Fruit fly (Drosophila melanogaster): ENCODE results near the gene ATPsynbetaL.

DNA sequence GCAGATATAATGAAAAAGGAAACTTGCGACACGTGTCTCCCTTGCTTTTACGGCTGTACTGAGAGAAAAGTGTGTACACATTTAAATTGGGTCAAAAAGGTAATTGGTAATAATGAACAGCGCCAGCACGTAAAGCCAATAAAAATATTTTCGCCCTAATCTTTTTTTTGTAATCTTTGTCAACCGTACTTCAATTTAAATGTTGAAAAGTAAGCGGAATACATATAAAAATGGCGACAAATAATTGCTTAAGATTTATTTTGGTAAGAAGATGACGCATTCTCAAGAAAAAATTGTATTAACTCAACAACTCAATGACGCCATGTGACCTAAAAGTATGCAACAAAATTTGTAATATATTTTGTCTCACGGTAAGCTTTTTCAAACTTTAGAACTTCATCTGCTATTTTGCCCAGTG, 50.2 kb downstream of the ATPsynbetaL start:
- TF ChIP-seq toe (GFP tag; optimal IDR thresholded peaks at IDR 0.05): no peak
- no peak for TF ChIP-seq CG5204 (GFP tag; optimal IDR thresholded peaks at IDR 0.05)
- TF ChIP-seq Clk (GFP tag; optimal IDR thresholded peaks at IDR 0.05): peak; percentile 37
- peak; percentile 26 for TF ChIP-seq CG11617 (GFP tag; optimal IDR thresholded peaks at IDR 0.05)
- peak; percentile 7 for TF ChIP-seq pad (GFP tag; optimal IDR thresholded peaks at IDR 0.05)
- TF ChIP-seq ovo (GFP tag; optimal IDR thresholded peaks at IDR 0.05): no peak
- no peak for TF ChIP-seq CG7101 (tag; optimal IDR thresholded peaks at IDR 0.05)
- TF ChIP-seq cnc (optimal IDR thresholded peaks at IDR 0.05): no peak
- no peak for TF ChIP-seq CG33017 (tag; optimal IDR thresholded peaks at IDR 0.05)
- TF ChIP-seq CG1620 (GFP tag; optimal IDR thresholded peaks at IDR 0.05): no peak
- TF ChIP-seq cic (GFP tag; optimal IDR thresholded peaks at IDR 0.05): no peak

All from whole organism, adult.